Fruit fly (Drosophila melanogaster): ENCODE data around the gene ich.

- no peak for TF ChIP-seq Dfd (GFP tag; optimal IDR thresholded peaks at IDR 0.05)
- no peak for TF ChIP-seq CG9705 (GFP tag; optimal IDR thresholded peaks at IDR 0.05)
- TF ChIP-seq h (GFP tag; optimal IDR thresholded peaks at IDR 0.05): no peak
- no peak for TF ChIP-seq HLH106 (tag; optimal IDR thresholded peaks at IDR 0.05)
- TF ChIP-seq woc (GFP tag; optimal IDR thresholded peaks at IDR 0.05): no peak
- TF ChIP-seq CrebA (GFP tag; optimal IDR thresholded peaks at IDR 0.05; ENCODE audit: borderline replicate concordance): no peak
- no peak for TF ChIP-seq Jra (GFP tag; optimal IDR thresholded peaks at IDR 0.05)
- no peak for TF ChIP-seq dl (GFP tag; optimal IDR thresholded peaks at IDR 0.05; ENCODE audit: insufficient read depth in 1 of 2, partially characterized antibody in 2 of 2)
- no peak for TF ChIP-seq OdsH (GFP tag; optimal IDR thresholded peaks at IDR 0.05)
- TF ChIP-seq lola (GFP tag; optimal IDR thresholded peaks at IDR 0.05): no peak
- TF ChIP-seq pan (optimal IDR thresholded peaks at IDR 0.05): no peak
- TF ChIP-seq br (GFP tag; optimal IDR thresholded peaks at IDR 0.05): no peak
Observed at dm6 chr3R:8922617-8923242, 40.1 kb downstream of the ich start.
